Fruit fly (Drosophila melanogaster): ENCODE data around the gene CG4669.

Gene CG4669

DNA sequence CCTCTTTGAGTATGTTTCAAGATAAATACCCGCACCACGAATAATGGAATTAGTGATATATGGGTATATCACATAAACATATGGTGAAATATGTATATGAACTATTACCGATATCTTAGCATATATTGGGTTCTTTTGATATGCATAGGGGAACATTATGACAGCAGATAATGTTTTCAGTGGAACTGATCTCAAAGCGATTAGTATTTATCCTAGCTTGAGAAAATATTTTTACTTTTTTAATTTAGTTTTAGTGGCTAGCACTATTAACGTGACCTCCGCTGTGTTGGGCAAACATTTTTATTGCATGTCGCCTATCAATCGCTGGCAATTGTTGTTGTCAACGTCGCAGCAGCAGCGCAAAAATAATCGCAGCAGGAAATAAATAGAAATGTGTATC lies 45.9 kb upstream of the CG4669 start (continued):
- TF ChIP-seq prd (optimal IDR thresholded peaks at IDR 0.05): no peak
- TF ChIP-seq prd (GFP tag; IDR thresholded peaks at IDR 0.05): peak; percentile 21; the same call in 1 of the 3 replicates
- TF ChIP-seq CG14860 (GFP tag; IDR thresholded peaks at IDR 0.05; ENCODE audit: partially characterized antibody): no peak
- TF ChIP-seq dmrt11E (tag; optimal IDR thresholded peaks at IDR 0.05): peak; percentile 29
- TF ChIP-seq Ets97D (GFP tag; optimal IDR thresholded peaks at IDR 0.05): no peak
- TF ChIP-seq wdn (GFP tag; IDR thresholded peaks at IDR 0.05): no peak
- TF ChIP-seq CG9817 (tag; optimal IDR thresholded peaks at IDR 0.05): no peak
- no peak for TF ChIP-seq sna (GFP tag; IDR thresholded peaks at IDR 0.05; ENCODE audit: partially characterized antibody)
- TF ChIP-seq CG34422 (GFP tag; IDR thresholded peaks at IDR 0.05): no peak
- no peak for TF ChIP-seq CG10431 (GFP tag; optimal IDR thresholded peaks at IDR 0.05)
- TF ChIP-seq CG32772 (GFP tag; IDR thresholded peaks at IDR 0.05): no peak
- no peak for TF ChIP-seq vvl (GFP tag; IDR thresholded peaks at IDR 0.05)
- no peak for TF ChIP-seq zf30C (GFP tag; optimal IDR thresholded peaks at IDR 0.05)
- no peak for TF ChIP-seq mirr (GFP tag; optimal IDR thresholded peaks at IDR 0.05)
- no peak for TF ChIP-seq CG10274 (GFP tag; optimal IDR thresholded peaks at IDR 0.05)
- TF ChIP-seq CG16815 (GFP tag; optimal IDR thresholded peaks at IDR 0.05): no peak
- no peak for TF ChIP-seq CG6272 (GFP tag; IDR thresholded peaks at IDR 0.05)
- no peak for TF ChIP-seq CG9876 (GFP tag; optimal IDR thresholded peaks at IDR 0.05)
- no peak for TF ChIP-seq CG10321 (GFP tag; IDR thresholded peaks at IDR 0.05)
- TF ChIP-seq CG8290 (GFP tag; optimal IDR thresholded peaks at IDR 0.05): no peak
- no peak for TF ChIP-seq CG8290 (tag; optimal IDR thresholded peaks at IDR 0.05)
- no peak for TF ChIP-seq yki (optimal IDR thresholded peaks at IDR 0.05)
- no peak for TF ChIP-seq Mad (GFP tag; optimal IDR thresholded peaks at IDR 0.05)
- TF ChIP-seq CG7745 (tag; optimal IDR thresholded peaks at IDR 0.05): no peak
- no peak for TF ChIP-seq CG8359 (GFP tag; optimal IDR thresholded peaks at IDR 0.05; ENCODE audit: borderline replicate concordance)
- TF ChIP-seq Asciz (GFP tag; optimal IDR thresholded peaks at IDR 0.05): no peak
- no peak for TF ChIP-seq CG15514 (GFP tag; optimal IDR thresholded peaks at IDR 0.05)
- peak; percentile 16 for TF ChIP-seq Blimp-1 (GFP tag; optimal IDR thresholded peaks at IDR 0.05)
- peak; percentile 1 for TF ChIP-seq CG18599 (GFP tag; optimal IDR thresholded peaks at IDR 0.05)
- no peak for TF ChIP-seq CG2129 (GFP tag; IDR thresholded peaks at IDR 0.05; ENCODE audit: partially characterized antibody)
- TF ChIP-seq Hsf (GFP tag; optimal IDR thresholded peaks at IDR 0.05): no peak
- TF ChIP-seq dmrt99B (tag; optimal IDR thresholded peaks at IDR 0.05): peak; percentile 18
- no peak for TF ChIP-seq NFAT (GFP tag; IDR thresholded peaks at IDR 0.05)
- TF ChIP-seq CG16813 (GFP tag; IDR thresholded peaks at IDR 0.05; ENCODE audit: partially characterized antibody): no peak
- TF ChIP-seq Sin3A (optimal IDR thresholded peaks at IDR 0.05): no peak
- TF ChIP-seq tin (GFP tag; optimal IDR thresholded peaks at IDR 0.05): no peak
- TF ChIP-seq Hey (tag; optimal IDR thresholded peaks at IDR 0.05): no peak
- TF ChIP-seq Atf3 (GFP tag; optimal IDR thresholded peaks at IDR 0.05): no peak
- TF ChIP-seq onecut (GFP tag; IDR thresholded peaks at IDR 0.05): no peak
- TF ChIP-seq inv (GFP tag; IDR thresholded peaks at IDR 0.05; ENCODE audit: partially characterized antibody): no peak
- TF ChIP-seq chn (GFP tag; optimal IDR thresholded peaks at IDR 0.05): no peak
- TF ChIP-seq org-1 (GFP tag; optimal IDR thresholded peaks at IDR 0.05): no peak
- no peak for TF ChIP-seq oc (tag; optimal IDR thresholded peaks at IDR 0.05)
- peak; percentile 37; the same call in 1 of the 3 replicates for TF ChIP-seq row (GFP tag; IDR thresholded peaks at IDR 0.05)
- no peak for TF ChIP-seq CG2889 (GFP tag; IDR thresholded peaks at IDR 0.05)
- no peak for TF ChIP-seq CG11560 (tag; IDR thresholded peaks at IDR 0.05)
- no peak for TF ChIP-seq CG8944 (GFP tag; optimal IDR thresholded peaks at IDR 0.05)
- TF ChIP-seq CG12219 (GFP tag; optimal IDR thresholded peaks at IDR 0.05): no peak
- no peak for TF ChIP-seq da (GFP tag; optimal IDR thresholded peaks at IDR 0.05)
- no peak for TF ChIP-seq CG10147 (GFP tag; optimal IDR thresholded peaks at IDR 0.05)
- peak; percentile 26 for TF ChIP-seq mam (GFP tag; optimal IDR thresholded peaks at IDR 0.05)
- TF ChIP-seq Elba2 (GFP tag; optimal IDR thresholded peaks at IDR 0.05): no peak
- peak; percentile 13 for TF ChIP-seq CG15011 (GFP tag; optimal IDR thresholded peaks at IDR 0.05)

Measured in whole organism, embryonic.